Fruit fly (Drosophila melanogaster): ENCODE measurements around the gene btd.

Gene btd

dm6 chrX:9687623-9688022 lies 6.4 kb upstream of the btd start (continued):
- TF ChIP-seq maf-S (GFP tag; optimal IDR thresholded peaks at IDR 0.05): peak; percentile 55
- peak; percentile 79 for TF ChIP-seq eyg (GFP tag; optimal IDR thresholded peaks at IDR 0.05)
- TF ChIP-seq CG4707 (GFP tag; optimal IDR thresholded peaks at IDR 0.05): peak; percentile 93
- peak; percentile 94 for TF ChIP-seq gce (GFP tag; IDR thresholded peaks at IDR 0.05)
- peak; percentile 95 for TF ChIP-seq CG17361 (GFP tag; IDR thresholded peaks at IDR 0.05)
- no peak for TF ChIP-seq sna (GFP tag; IDR thresholded peaks at IDR 0.05; ENCODE audit: partially characterized antibody)
- TF ChIP-seq bsh (GFP tag; optimal IDR thresholded peaks at IDR 0.05): peak; percentile 93 to 96
- peak; percentile 82 for TF ChIP-seq CG7357 (GFP tag; IDR thresholded peaks at IDR 0.05)
- TF ChIP-seq CG5180 (GFP tag; optimal IDR thresholded peaks at IDR 0.05): peak; percentile 88
- 0 out of 3 replicates have a peak, but pooled peaks have one; percentile 46 for TF ChIP-seq CG6791 (GFP tag; IDR thresholded peaks at IDR 0.05; ENCODE audit: partially characterized antibody)
- peak; percentile 96 for TF ChIP-seq Fer3 (tag; optimal IDR thresholded peaks at IDR 0.05)
- TF ChIP-seq Ada2b (GFP tag; IDR thresholded peaks at IDR 0.05): peak; percentile 92
- peak; percentile 86 for TF ChIP-seq CG32772 (GFP tag; IDR thresholded peaks at IDR 0.05)
- TF ChIP-seq klu (GFP tag; IDR thresholded peaks at IDR 0.05): peak; percentile 85
- peak; percentile 55 for TF ChIP-seq sima (GFP tag; optimal IDR thresholded peaks at IDR 0.05)
- peak; percentile 91 for TF ChIP-seq cwo (GFP tag; optimal IDR thresholded peaks at IDR 0.05)
- peak; percentile 85 for TF ChIP-seq Taf1 (GFP tag; IDR thresholded peaks at IDR 0.05)
- TF ChIP-seq eve (GFP tag; optimal IDR thresholded peaks at IDR 0.05): no peak
- peak; percentile 97 for TF ChIP-seq CG17829 (tag; optimal IDR thresholded peaks at IDR 0.05)
- peak; percentile 93 for TF ChIP-seq otp (GFP tag; IDR thresholded peaks at IDR 0.05)
- TF ChIP-seq CG3281 (GFP tag; optimal IDR thresholded peaks at IDR 0.05): peak; percentile 97
- TF ChIP-seq hbn (GFP tag; IDR thresholded peaks at IDR 0.05; ENCODE audit: partially characterized antibody): no peak
- peak; percentile 73 for TF ChIP-seq slp2 (GFP tag; optimal IDR thresholded peaks at IDR 0.05)
- TF ChIP-seq CG2116 (GFP tag; optimal IDR thresholded peaks at IDR 0.05): peak; percentile 84
- no peak for TF ChIP-seq pan (optimal IDR thresholded peaks at IDR 0.05)
- peak in 1 of 2 experiments; percentile 95 for TF ChIP-seq pan (GFP tag; optimal IDR thresholded peaks at IDR 0.05 in 1 of 2, IDR thresholded peaks at IDR 0.05 in 1 of 2)
- peak; percentile 53 for TF ChIP-seq ERR (GFP tag; optimal IDR thresholded peaks at IDR 0.05)
- peak; percentile 88 for TF ChIP-seq CG11093 (GFP tag; IDR thresholded peaks at IDR 0.05)
- no peak for TF ChIP-seq hth (optimal IDR thresholded peaks at IDR 0.05)
- TF ChIP-seq gro (GFP tag; optimal IDR thresholded peaks at IDR 0.05): peak; percentile 84
- peak; percentile 95 for TF ChIP-seq CG11504 (tag; optimal IDR thresholded peaks at IDR 0.05)
- TF ChIP-seq D19A (tag; optimal IDR thresholded peaks at IDR 0.05): peak; percentile 93
- peak; percentile 89 for TF ChIP-seq Six4 (GFP tag; optimal IDR thresholded peaks at IDR 0.05)
- TF ChIP-seq ci (GFP tag; IDR thresholded peaks at IDR 0.05): peak; percentile 97
- TF ChIP-seq CG16815 (GFP tag; optimal IDR thresholded peaks at IDR 0.05): peak; percentile 86
- TF ChIP-seq CTCF (GFP tag; optimal IDR thresholded peaks at IDR 0.05): peak; percentile 99
- peak; percentile 72 for TF ChIP-seq CG4360 (GFP tag; IDR thresholded peaks at IDR 0.05)
- peak; percentile 72 for TF ChIP-seq Ets97D (GFP tag; optimal IDR thresholded peaks at IDR 0.05)
- peak; percentile 97 for TF ChIP-seq CG12219 (GFP tag; optimal IDR thresholded peaks at IDR 0.05)
- peak; percentile 8 for TF ChIP-seq ftz-f1 (GFP tag; optimal IDR thresholded peaks at IDR 0.05)
- peak; percentile 96 for TF ChIP-seq run (tag; optimal IDR thresholded peaks at IDR 0.05)
- peak; percentile 96 for TF ChIP-seq CG7556 (GFP tag; optimal IDR thresholded peaks at IDR 0.05)
- peak; percentile 88 for TF ChIP-seq CG14441 (GFP tag; IDR thresholded peaks at IDR 0.05)
- peak; percentile 97 for TF ChIP-seq CG9727 (GFP tag; optimal IDR thresholded peaks at IDR 0.05)
- peak; percentile 80 for TF ChIP-seq btn (GFP tag; optimal IDR thresholded peaks at IDR 0.05)
- TF ChIP-seq lab (GFP tag; optimal IDR thresholded peaks at IDR 0.05): peak; percentile 97
- peak; percentile 59 for TF ChIP-seq CG12236 (GFP tag; optimal IDR thresholded peaks at IDR 0.05)
- TF ChIP-seq CG12299 (tag; optimal IDR thresholded peaks at IDR 0.05): peak; percentile 97
- peak; percentile 80 for TF ChIP-seq Jarid2 (GFP tag; optimal IDR thresholded peaks at IDR 0.05)
- TF ChIP-seq CG2199 (GFP tag; IDR thresholded peaks at IDR 0.05): 0 out of 3 replicates have a peak, but pooled peaks have one; percentile 59
- peak; percentile 46 for TF ChIP-seq pzg (GFP tag; optimal IDR thresholded peaks at IDR 0.05)
- TF ChIP-seq tap (tag; optimal IDR thresholded peaks at IDR 0.05): peak; percentile 96
